Worm (Caenorhabditis elegans): ENCODE data around the gene col-158.

The col-158 gene

DNA sequence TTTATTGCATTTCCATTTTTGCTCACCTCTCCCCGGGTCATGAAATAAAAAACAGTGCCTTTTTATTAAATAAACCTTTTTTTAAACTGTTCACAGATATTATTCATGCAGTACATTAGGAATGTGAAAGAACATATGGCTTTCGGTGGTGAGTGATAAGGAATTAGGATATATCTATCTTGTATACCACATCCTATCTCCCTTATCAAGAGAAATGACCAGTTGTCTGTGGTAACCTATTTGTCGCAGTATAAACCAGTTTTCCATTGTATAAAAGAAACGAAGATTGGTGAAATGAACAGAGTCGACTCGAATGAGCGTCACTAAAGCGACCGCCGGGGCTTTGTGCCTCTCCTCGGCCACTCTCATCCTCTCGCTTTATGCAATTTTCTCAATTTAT lies at the start of gene col-158:
Gene col-158 (plus strand): TSS at position 301 of the 400 bp plus-strand sequence.
- no peak for TF ChIP-seq unc-62 (GFP tag; optimal IDR thresholded peaks at IDR 0.05)

DNA sequence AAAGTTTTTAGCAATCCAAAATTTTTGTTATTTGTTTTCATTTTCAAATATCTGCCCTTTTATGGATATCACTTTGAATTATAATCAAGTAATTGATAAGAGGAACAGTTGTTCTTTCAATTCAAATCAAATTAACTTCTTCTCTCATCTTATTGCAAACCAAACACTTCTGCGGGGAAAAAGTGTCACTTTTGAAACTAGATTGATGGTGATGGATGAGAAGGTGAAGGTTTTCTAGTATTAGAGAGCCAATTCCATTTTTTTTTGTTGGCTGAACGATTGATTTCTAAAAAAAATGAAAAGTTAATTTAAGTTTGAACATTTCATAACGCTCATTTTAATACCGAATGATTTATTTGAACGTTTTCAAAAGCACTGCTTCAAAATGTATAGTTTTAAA lies 49.6 kb upstream of the col-158 start:
- TF ChIP-seq unc-62 (GFP tag; optimal IDR thresholded peaks at IDR 0.05): no peak

DNA sequence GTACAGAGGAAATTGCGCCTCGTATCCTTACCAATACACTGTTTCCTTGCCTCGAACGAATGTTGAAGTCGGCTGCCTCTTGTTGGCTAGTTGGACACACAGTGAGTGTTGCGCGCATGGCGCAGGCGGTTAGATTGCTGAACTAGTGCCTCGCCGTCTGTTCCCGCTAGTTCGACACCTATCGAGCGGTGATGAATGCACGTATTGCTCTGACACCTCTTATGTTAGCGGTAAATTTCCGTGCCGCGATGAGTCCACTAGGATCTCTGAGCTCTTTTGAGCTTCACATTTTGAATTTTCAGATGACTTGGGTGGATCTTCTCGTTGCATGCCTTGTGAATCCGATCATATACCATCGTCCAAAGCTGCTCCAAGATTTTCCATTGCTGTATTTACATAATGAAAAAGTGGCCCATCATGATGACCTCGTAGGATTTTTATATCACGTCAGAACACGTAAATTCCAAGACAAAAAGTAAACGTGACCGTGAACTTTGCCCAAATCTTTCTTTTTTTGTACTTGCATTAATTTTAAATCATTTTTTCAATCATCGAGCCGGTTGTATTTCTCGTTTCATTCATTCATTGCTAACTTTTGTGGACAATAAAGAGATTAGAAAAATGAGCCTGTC lies 46.5 kb upstream of the col-158 start, which contains the start of gene F55A11.11:
Gene F55A11.11 (plus strand): TSS at position 341 of the 632 bp plus-strand sequence.
- TF ChIP-seq unc-62 (GFP tag; optimal IDR thresholded peaks at IDR 0.05): no peak

DNA sequence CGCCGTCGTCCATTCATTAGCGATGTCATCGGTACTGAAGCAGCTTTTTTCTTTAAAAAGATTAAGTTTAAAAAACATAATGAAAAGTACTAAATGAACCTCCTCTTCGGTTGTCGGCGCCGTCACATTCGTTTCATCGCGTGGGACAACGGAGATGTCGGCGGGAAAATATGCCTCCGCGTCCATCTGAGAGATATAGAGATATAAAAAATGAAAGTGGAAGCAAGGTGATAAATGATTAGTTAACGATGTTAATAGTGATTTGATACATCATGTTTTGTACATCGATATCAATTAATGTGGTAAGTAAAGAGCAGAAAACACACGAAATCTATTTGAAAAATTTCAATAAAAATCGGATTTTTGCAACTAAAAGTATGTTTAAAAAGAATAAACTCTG lies 42.1 kb upstream of the col-158 start, which contains the start of gene F55A11.7:
Gene F55A11.7 (minus strand): TSS at position 186 of the 400 bp plus-strand sequence.
- no peak for TF ChIP-seq unc-62 (GFP tag; optimal IDR thresholded peaks at IDR 0.05)

DNA sequence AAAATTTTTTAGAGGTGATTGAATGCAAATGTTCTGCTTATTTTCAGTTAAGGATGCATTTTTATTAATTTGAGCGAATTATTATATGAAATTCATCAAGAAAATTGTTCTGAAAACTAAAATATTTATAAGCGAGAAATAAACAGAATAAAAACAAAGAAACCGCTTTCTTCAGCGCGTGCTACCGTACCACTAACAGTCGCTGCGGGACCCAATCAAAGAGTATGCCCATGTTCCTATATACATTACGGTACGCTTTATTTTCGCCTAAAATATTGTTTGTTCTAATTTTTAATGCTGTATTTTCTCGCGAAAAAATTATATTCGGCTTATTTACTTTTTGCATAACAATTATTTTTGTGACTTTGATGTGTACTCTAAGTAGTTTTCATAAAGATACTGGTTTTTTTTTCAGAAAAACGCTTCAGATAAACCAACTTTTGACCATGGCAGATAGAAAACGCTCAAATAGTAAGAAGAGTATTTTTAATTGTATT lies 41.6 kb upstream of the col-158 start, which contains the start of gene F55A11.8:
Gene F55A11.8 (plus strand): TSS at position 447 of the 497 bp plus-strand sequence.
- no peak for TF ChIP-seq unc-62 (GFP tag; optimal IDR thresholded peaks at IDR 0.05)

DNA sequence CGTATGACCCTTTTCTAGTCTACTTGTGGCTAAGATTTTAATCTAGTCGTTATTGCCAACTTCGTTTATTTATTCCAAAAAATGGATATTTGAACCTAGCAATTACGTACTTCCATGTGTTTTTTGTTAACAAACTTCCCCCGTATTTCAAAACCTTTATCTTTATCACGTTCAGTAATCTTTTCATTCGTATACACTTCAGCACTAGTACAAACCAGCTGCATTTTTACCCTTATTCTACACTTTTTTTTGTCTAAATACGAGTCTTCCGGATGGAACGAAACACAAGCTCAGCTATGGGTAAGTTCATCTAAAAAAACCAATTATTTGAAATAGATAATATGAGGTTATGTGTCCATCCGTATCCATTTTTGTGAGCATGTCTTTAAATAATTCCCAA lies 39.9 kb upstream of the col-158 start, which contains the start of gene D2023.1:
Gene D2023.1 (plus strand): TSS at position 77 of the 400 bp plus-strand sequence.
- no peak for TF ChIP-seq unc-62 (GFP tag; optimal IDR thresholded peaks at IDR 0.05)

DNA sequence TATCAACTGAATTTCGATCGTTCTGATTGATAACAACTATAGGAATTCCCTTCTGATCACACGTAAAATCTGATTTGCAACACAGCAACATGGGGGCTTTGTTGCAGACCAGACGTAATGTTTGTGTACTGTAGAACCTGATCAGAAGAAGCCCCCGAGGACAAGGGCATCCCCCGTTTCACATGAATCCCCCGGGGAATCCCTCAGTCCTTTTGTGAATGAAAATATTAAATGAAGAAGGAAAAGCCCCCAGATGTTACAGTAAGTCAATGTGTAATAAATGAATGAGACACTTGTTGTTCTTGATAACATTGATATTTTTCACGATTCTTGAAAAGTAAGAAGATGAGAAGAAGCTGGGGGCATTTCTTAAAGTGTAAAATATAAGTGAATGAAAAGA lies 35.2 kb upstream of the col-158 start:
- TF ChIP-seq unc-62 (GFP tag; optimal IDR thresholded peaks at IDR 0.05): no peak

DNA sequence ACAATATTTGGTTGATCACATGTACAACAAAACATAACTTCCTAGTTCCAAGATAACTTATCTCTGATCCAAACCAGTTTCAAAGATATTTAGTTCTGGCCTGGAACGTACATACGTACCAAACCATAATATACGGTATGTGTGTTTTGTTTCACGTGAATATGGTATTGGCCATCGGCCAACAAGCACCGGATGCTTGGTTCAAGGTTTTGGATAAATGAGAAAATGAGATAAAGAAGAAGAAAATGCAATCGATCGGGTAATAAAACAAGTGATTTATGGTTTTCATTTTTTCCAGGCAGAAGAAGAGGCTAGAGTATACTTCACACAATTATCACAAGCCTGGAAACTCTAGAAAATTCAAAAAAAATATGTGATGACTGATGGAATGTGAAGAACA lies 34.0 kb upstream of the col-158 start:
- TF ChIP-seq unc-62 (GFP tag; optimal IDR thresholded peaks at IDR 0.05): no peak

DNA sequence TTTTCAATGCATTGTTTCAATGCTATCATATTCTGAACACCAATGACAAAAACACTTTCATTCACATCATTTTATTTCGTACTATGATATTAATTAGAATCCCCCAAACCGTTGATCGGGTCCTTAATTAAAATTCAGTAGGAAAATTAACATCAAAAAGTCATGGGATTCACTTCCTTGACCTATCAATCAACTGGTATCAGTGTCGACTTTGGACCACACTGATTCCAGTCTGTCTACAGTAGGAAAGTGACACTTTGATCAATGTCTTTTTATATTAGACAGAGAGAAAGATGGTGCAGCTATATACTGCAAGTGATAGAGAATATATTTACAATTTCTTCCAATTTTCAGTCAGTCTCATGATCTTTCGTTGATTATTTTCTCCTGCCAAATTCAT lies 33.0 kb upstream of the col-158 start:
- TF ChIP-seq unc-62 (GFP tag; optimal IDR thresholded peaks at IDR 0.05): no peak

DNA sequence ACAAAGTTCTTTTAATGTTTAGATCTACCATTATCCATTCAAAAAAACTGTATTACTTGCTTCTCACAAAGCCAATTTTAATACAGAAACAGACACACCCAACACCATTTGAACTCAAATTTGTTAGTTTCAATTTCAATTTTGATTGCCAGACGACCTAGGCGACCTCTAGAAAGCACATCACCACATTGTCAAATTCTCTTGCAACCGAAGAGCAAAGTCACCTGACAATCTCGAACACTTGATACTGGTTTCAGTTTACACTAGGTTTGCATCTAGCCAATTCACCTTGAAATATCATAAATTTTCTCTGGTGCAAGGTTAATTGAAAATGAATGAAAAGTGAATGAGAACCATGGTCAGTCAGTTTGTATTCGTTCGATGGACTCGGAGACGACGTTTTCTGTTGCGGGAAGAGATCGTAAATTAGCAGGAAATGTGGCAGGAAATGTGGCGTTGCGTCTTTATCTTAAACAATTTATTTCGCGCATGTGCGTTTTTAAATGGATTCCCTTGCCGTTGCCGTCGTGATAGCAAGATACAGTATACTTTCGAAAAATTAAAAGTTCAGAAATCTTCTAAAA lies 32.0 kb upstream of the col-158 start:
- no peak for TF ChIP-seq unc-62 (GFP tag; optimal IDR thresholded peaks at IDR 0.05)

DNA sequence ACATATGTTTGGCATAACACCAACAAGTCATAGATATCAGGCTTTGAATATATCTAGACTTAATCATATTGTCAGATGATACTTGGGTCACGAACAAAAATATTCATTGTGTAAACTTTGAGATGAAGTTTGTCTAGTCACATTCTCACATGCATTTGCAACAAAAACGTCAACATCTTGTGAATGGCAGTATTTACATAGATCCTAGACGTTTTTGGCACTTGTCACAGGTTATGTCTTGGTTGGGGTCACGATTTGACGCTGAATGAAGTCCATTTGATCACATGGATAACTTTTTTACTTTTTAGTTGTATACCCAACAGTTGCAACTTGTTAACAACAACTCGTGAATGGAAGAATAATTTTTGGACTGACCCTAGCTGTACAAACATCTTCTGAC lies 31.1 kb upstream of the col-158 start:
- no peak for TF ChIP-seq unc-62 (GFP tag; optimal IDR thresholded peaks at IDR 0.05)

DNA sequence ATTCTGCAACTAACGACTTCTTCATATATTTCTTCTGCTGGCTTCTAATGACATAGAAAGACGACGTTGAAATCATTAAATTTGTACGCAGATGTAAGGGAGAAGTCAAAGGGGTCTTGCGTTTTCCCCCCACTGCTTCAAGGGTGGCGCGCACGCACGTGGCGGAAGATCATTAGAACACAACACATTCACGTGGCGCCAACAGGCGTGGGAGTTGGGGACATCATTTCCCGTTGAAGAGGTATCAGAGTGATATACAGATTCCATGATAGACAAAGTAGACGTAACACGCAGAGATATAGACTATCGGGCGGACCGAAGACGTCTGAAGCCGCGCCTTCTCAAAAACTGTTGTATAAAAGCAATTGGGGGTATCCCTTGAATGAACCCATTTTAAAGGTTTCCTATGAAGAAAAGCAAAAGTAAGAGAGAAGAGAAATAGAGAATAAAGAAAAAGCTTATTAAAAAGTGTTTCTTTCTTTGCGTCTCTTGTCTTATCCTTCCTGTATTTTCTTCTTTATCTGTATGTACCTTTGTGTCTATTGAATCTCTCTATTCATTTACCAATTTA lies 30.0 kb upstream of the col-158 start:
- TF ChIP-seq unc-62 (GFP tag; optimal IDR thresholded peaks at IDR 0.05): no peak

DNA sequence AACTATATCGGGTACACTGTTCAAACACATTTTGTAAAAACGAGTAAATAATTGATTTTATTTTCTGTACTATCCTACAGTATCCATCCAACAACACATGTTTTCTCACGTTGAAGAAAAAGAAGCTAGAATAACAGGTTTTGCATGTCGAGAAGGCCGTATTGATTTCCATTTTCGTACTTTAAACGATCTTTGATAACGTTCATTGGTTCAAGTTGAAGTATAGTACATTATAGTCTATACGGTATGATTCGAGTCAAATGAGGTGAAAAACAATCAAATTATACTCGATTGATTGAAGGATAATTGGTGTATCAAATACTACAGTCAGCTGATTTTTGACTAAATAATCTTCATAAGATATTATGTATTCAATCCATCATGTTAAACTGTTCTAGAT lies 28.9 kb upstream of the col-158 start:
- no peak for TF ChIP-seq unc-62 (GFP tag; optimal IDR thresholded peaks at IDR 0.05)

DNA sequence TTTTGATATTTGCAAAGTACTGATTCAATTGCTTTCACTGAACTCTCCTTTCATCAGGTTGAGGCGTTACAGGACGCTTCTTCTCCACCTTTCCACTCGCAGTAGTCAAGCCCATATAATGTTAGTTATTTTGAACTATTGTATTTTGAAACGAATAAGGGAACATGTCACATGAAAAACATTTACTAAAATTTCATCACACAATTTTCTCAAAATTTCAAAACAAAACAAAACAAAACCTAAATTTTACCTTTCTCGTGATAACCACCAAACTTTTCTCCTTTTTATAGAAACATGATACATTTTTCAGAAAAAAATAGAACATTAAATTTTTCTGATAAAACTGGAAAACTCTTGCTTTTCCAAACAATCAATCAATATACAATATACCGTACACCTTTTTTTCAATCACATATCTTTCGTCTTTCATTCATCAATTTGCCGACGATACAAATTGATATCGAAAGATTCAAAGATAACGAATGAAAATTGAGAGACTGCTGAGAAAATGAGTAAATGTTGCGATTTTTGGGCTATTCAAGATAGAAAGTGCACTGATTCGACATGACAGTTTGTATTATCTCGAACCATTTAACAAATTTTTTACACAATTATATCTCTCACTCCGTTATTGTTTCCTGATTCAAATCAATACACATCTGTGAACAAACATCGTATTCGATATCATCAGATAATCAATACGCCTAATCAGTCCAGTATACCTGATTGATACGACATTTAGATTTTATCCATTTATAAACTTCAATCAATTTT lies 28.1 kb upstream of the col-158 start:
- no peak for TF ChIP-seq unc-62 (GFP tag; optimal IDR thresholded peaks at IDR 0.05)

DNA sequence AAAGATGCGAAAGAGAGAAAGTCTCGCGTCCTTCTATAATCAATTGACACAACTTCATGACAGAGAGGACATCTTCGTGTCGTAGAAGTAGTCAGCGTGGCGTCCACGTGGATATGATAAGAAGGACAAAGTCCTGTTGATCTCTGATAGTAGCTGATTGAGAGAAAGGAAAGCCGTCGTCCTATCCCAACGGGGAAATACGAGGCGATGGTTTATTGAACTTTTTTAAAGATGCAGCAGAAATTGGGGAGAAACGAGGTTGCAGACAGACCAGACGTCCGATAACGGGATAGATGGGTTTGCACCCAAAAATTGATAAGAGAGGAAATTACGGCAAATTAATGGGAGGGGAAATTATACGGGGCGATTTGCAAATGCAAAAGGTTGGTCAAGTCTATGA lies 26.9 kb upstream of the col-158 start:
- no peak for TF ChIP-seq unc-62 (GFP tag; optimal IDR thresholded peaks at IDR 0.05)

DNA sequence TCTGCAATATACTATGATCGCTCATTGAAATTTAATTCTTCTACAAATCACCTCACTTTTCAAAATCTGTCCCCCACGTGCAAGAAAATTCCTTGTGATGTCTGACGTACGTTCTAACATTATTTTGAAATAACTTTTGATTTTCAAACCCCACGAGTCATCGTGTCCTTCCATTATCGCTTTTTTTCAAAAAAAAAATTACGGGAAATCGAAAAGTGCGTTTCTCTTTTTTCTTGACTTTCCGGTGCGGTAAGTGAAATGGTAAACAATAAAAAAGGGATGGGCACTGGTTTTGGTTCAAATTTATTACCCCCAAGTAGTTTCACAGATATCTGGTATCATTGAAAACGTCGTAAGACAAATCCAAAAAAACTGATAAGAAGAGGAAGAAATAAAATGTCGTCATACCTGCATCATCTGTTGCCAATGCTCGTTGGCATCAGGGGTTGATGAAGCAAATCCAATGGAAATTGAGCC lies 25.8 kb upstream of the col-158 start:
- no peak for TF ChIP-seq unc-62 (GFP tag; optimal IDR thresholded peaks at IDR 0.05)

All from whole organism, dauer.